Worm (Caenorhabditis elegans): ENCODE measurements around the gene prdx-2.
"Not testable (repeated sequence)": the region's sequence is repeated elsewhere in the genome, so short reads cannot be mapped to it uniquely, and the experiment has no call there.

Gene prdx-2

ce11 chrII:5344775-5345174 lies 33.2 kb upstream of the prdx-2 start, which contains the start of gene F09E5.14:
TSS of gene F09E5.14 (minus strand) at chrII:5344875.
- TF ChIP-seq spr-3 (GFP tag; optimal IDR thresholded peaks at IDR 0.05) (no peak), vab-7 (GFP tag; IDR thresholded peaks at IDR 0.05) (no peak), rbr-2 (tag; optimal IDR thresholded peaks at IDR 0.05) (no peak), egl-43 (GFP tag; IDR thresholded peaks at IDR 0.05) (no peak), nhr-6 (tag; optimal IDR thresholded peaks at IDR 0.05) (no peak), sdz-12 (GFP tag; optimal IDR thresholded peaks at IDR 0.05) (no peak), set-16 (GFP tag; IDR thresholded peaks at IDR 0.05) (no peak), zfp-2 (tag; optimal IDR thresholded peaks at IDR 0.05) (no peak), mdl-1 (tag; optimal IDR thresholded peaks at IDR 0.05) (no peak), ceh-32 (tag; optimal IDR thresholded peaks at IDR 0.05; ENCODE audit: poor library complexity) (no peak), fkh-10 (GFP tag; optimal IDR thresholded peaks at IDR 0.05) (no peak), aha-1 (tag) (no peak), unc-62 (GFP tag; optimal IDR thresholded peaks at IDR 0.05 in 1 of 2) (no peak), unc-62 (tag; optimal IDR thresholded peaks at IDR 0.05) (no peak)

DNA sequence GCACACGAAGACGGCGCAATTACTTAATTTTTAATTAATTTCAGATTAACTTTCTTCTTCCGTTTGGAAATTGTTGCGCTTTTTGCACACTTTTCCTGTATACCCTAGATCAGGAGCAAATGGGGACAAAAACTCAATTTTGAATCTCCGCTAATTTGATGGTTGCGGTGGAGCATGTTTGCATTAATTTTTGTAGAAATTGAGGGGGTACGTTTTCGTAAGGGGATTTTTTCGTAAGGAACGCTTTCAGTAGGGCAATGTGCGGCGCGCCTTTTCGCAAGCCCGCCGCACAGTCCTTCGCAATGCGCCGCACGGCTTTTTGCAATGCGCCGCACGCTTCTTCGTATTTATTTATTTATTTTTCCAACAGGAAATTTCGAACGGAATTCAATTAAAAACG lies 31.6 kb upstream of the prdx-2 start:
- TF ChIP-seq T26A8.4 (GFP tag; IDR thresholded peaks at IDR 0.05) (peak; percentile 97), madf-9 (GFP tag; conservative IDR thresholded peaks at IDR 0.05) (peak; percentile 72), lsy-2 (tag; optimal IDR thresholded peaks at IDR 0.05) (peak; percentile 26 to 73), tra-1 (GFP tag; IDR thresholded peaks at IDR 0.05) (peak; percentile 88), ceh-44 (GFP tag; IDR thresholded peaks at IDR 0.05) (peak; percentile 84), lim-7 (GFP tag; IDR thresholded peaks at IDR 0.05) (peak; percentile 59), hif-1 (tag; optimal IDR thresholded peaks at IDR 0.05) (peak in 1 of 2 experiments; percentile 12), php-3 (GFP tag; IDR thresholded peaks at IDR 0.05) (peak; percentile 92), madf-5 (GFP tag; IDR thresholded peaks at IDR 0.05) (peak in 1 of 2 experiments; percentile 86; a peak in 2 of 4 replicates), hmg-1.1 (GFP tag; IDR thresholded peaks at IDR 0.05) (peak; percentile 94), dmd-9 (GFP tag; IDR thresholded peaks at IDR 0.05) (peak; percentile 85; the same call in 1 of the 2 replicates), mep-1 (tag; optimal IDR thresholded peaks at IDR 0.05) (peak; percentile 58), daf-16 (tag; optimal IDR thresholded peaks at IDR 0.05) (peak; percentile 6), hlh-11 (tag; optimal IDR thresholded peaks at IDR 0.05) (peak; percentile 39), mes-2 (tag; optimal IDR thresholded peaks at IDR 0.05; ENCODE audit: poor library complexity, severe bottlenecking) (peak; percentile 85), mdt-29 (GFP tag; IDR thresholded peaks at IDR 0.05) (peak; percentile 67; the same call in 1 of the 2 replicates), ctbp-1 (GFP tag; IDR thresholded peaks at IDR 0.05) (peak; percentile 95), lin-1 (GFP tag; IDR thresholded peaks at IDR 0.05) (peak; percentile 88), Y48G9A.11 (GFP tag; IDR thresholded peaks at IDR 0.05) (peak; percentile 86), nhr-41 (GFP tag; IDR thresholded peaks at IDR 0.05) (peak; percentile 56; the same call in 1 of the 2 replicates), lin-38 (GFP tag; IDR thresholded peaks at IDR 0.05) (peak; percentile 99), pha-4 (GFP tag; IDR thresholded peaks at IDR 0.05) (peak; percentile 93), arid-1 (GFP tag; conservative IDR thresholded peaks at IDR 0.05) (peak; percentile 84), nhr-48 (tag; optimal IDR thresholded peaks at IDR 0.05) (peak; percentile 0), T20F7.1 (GFP tag; optimal IDR thresholded peaks at IDR 0.05) (peak; percentile 25), nhr-77 (tag; optimal IDR thresholded peaks at IDR 0.05) (peak; percentile 27), dmd-6 (GFP tag; IDR thresholded peaks at IDR 0.05) (peak; percentile 90), aha-1 (tag) (peak; percentile 63), zfp-3 (GFP tag; conservative IDR thresholded peaks at IDR 0.05) (peak; percentile 89), nhr-42 (GFP tag; IDR thresholded peaks at IDR 0.05) (peak; percentile 92), egl-43 (GFP tag; IDR thresholded peaks at IDR 0.05) (peak; percentile 91), vab-7 (GFP tag; IDR thresholded peaks at IDR 0.05) (peak; percentile 90), daf-19 (GFP tag; conservative IDR thresholded peaks at IDR 0.05) (peak; percentile 46; the same call in 1 of the 2 replicates), lin-29 (GFP tag; IDR thresholded peaks at IDR 0.05) (peak; percentile 83), hlh-30 (tag; optimal IDR thresholded peaks at IDR 0.05; ENCODE audit: insufficient read depth) (peak; percentile 8), set-16 (GFP tag; IDR thresholded peaks at IDR 0.05) (peak; percentile 65; the same call in 1 of the 2 replicates), dpl-1 (GFP tag; optimal IDR thresholded peaks at IDR 0.05) (peak; percentile 78)
- TF ChIP-seq daf-16 (GFP tag; optimal IDR thresholded peaks at IDR 0.05); pha-4 (tag; optimal IDR thresholded peaks at IDR 0.05): not testable (repeated sequence)

All from whole organism, L4 larva.